Fruit fly (Drosophila melanogaster) S2 (cell line): ENCODE data around the gene CG14882.

Experiments used
- CG8478 ChIP-seq: fragments of >200 bp; optimal IDR thresholded peaks from 2 replicates; lab custom pipeline; 2018
- CTCF ChIP-seq, 2 experiments: fragments of >200 bp; optimal IDR thresholded peaks; 2 replicates each; lab custom pipeline; 2018

- TF ChIP-seq CTCF (optimal IDR thresholded peaks at IDR 0.05; lab: Kevin White, UChicago) (no peak), CG8478 (lab: Kevin White, UChicago) (no peak)
Measured at dm6 chr3R:16448378-16449134, 5.5 kb downstream of the CG14882 start.
